Worm (Caenorhabditis elegans): ENCODE data around the gene sgt-1.

DNA sequence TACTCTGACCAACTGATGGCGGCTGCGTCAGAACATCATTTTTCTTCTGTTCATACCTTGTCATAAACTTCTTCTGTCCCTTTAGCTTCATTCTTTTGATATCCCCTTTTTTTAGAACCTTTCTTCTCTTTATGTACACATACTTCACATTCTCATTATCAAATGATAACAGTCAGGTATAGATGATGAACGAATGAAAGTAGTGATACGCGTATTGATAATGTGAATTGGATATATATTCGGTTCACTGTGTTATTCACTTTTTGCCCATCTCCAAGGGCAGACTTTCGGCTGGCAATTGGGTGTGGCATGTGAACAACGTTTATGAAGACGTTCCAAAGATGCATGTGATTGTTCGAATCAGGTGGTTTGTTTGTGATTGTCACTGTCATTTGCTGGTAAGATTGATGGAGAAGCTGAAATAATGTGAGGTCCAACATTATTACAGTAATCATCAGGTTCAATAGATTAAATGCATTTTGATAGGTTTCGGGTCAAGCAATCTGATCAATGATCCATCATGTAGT, 29.2 kb downstream of the sgt-1 start, which contains the start of gene F11G11.15:
- no peak for TF ChIP-seq ceh-82 (tag; optimal IDR thresholded peaks at IDR 0.05)
- no peak for TF ChIP-seq unc-62 (GFP tag; optimal IDR thresholded peaks at IDR 0.05)
- no peak for TF ChIP-seq unc-55 (GFP tag; optimal IDR thresholded peaks at IDR 0.05)
- no peak for TF ChIP-seq nhr-12 (tag; optimal IDR thresholded peaks at IDR 0.05)
- TF ChIP-seq nhr-25 (tag; optimal IDR thresholded peaks at IDR 0.05): peak; percentile 40
- no peak for TF ChIP-seq ama-1 (optimal IDR thresholded peaks at IDR 0.05)
- TF ChIP-seq lin-13 (GFP tag; optimal IDR thresholded peaks at IDR 0.05): no peak
- TF ChIP-seq lsy-2 (tag; optimal IDR thresholded peaks at IDR 0.05): no peak

Data from whole organism, L2 larva.